Worm (Caenorhabditis elegans) whole organism, L4 larva: ENCODE results near the gene T09B9.5.

Source experiments
- fkh-10 ChIP-seq: fragments of 150-350 bp; optimal IDR thresholded peaks from 2 replicates; lab custom pipeline; 2014; ENCODE audit warnings: missing biosample characterization, missing genetic modification reagents, missing genetic modification characterization
- nhr-11 ChIP-seq: fragments of 150-350 bp; optimal IDR thresholded peaks from 2 replicates; lab custom pipeline; 2014; ENCODE audit warnings: missing biosample characterization, missing genetic modification characterization
- pha-4 ChIP-seq, 2 experiments: fragments of 150-350 bp in 1 of 2; fragments of 200-800 bp in 1 of 2; sonication (Bioruptor generic) in 1 of 2; IDR thresholded peaks in 1 of 2; optimal IDR thresholded peaks in 1 of 2; 2 replicates each; pipeline versions ENCODE4 v1.3.6 to Lab custom; 2014 to 2022; ENCODE audit warnings: missing genetic modification characterization in 2 of 2, missing genetic modification reagents in 2 of 2, missing biosample characterization in 1 of 2, missing compliant biosample characterization in 1 of 2

ce11 chrX:9774323-9774722, 3.3 kb upstream of the T09B9.5 start, which contains the start of gene T09B9.4:
- no peak for TF ChIP-seq fkh-10 (GFP tag; lab: Kevin White, UChicago)
- TF ChIP-seq pha-4 (GFP tag; IDR thresholded peaks at IDR 0.05; lab: Robert Waterston, UW), result no peak
- peak; percentile 32 for TF ChIP-seq pha-4 (tag; optimal IDR thresholded peaks at IDR 0.05; lab: Kevin White, UChicago)
- no peak for TF ChIP-seq nhr-11 (tag; lab: Kevin White, UChicago)
